Fruit fly (Drosophila melanogaster) whole organism, embryonic: ENCODE data around the gene Syx8.
A peak's percentile ranks its signal among the peaks of the same experiment; 100 is the strongest.

Experiments used
- C15 ChIP-seq: fragments of 200-800 bp; sonication (Bioruptor generic); IDR thresholded peaks from 3 replicates; pipeline ENCODE4 v1.3.6; 2022; ENCODE audit warnings: missing biosample characterization, missing genetic modification characterization
- CG1024 ChIP-seq: fragments of 200-800 bp; sonication (Bioruptor generic); IDR thresholded peaks from 2 replicates; pipeline ENCODE4 v1.3.6; 2022; ENCODE audit warnings: missing biosample characterization, missing genetic modification characterization
- CG11093 ChIP-seq: fragments of 200-800 bp; sonication (Bioruptor generic); IDR thresholded peaks from 3 replicates; pipeline ENCODE4 v1.3.6; 2022; ENCODE audit warnings: missing biosample characterization, missing genetic modification characterization
- CG11723 ChIP-seq: fragments of 200-800 bp; sonication (Bioruptor generic); optimal IDR thresholded peaks from 2 replicates; lab custom pipeline; 2017; ENCODE audit warnings: missing biosample characterization, mild to moderate bottlenecking, missing genetic modification characterization
- CG1233 ChIP-seq: fragments of 200-800 bp; sonication (Bioruptor generic); optimal IDR thresholded peaks from 4 replicates; lab custom pipeline; 2018; ENCODE audit warnings: missing biosample characterization, mild to moderate bottlenecking, missing genetic modification characterization
- CG12391 ChIP-seq: fragments of 200-800 bp; sonication (Bioruptor generic); optimal IDR thresholded peaks from 3 replicates; lab custom pipeline; 2018; ENCODE audit warnings: missing biosample characterization, mild to moderate bottlenecking, missing genetic modification characterization, moderate library complexity
- CG13296 ChIP-seq: fragments of 200-800 bp; sonication (Bioruptor generic); optimal IDR thresholded peaks from 3 replicates; lab custom pipeline; 2018; ENCODE audit warnings: missing biosample characterization, mild to moderate bottlenecking, missing genetic modification characterization
- CG13775 ChIP-seq: fragments of 200-800 bp; sonication (Bioruptor generic); optimal IDR thresholded peaks from 3 replicates; lab custom pipeline; 2017; ENCODE audit warnings: missing biosample characterization, mild to moderate bottlenecking, missing genetic modification characterization
- CG14965 ChIP-seq: fragments of 200-800 bp; sonication (Bioruptor generic); optimal IDR thresholded peaks from 2 replicates; lab custom pipeline; 2016; ENCODE audit warnings: missing biosample characterization, missing genetic modification characterization, borderline replicate concordance
- CG1603 ChIP-seq: fragments of 200-800 bp; sonication (Bioruptor generic); optimal IDR thresholded peaks from 2 replicates; lab custom pipeline; 2019; ENCODE audit warnings: missing biosample characterization, mild to moderate bottlenecking, missing genetic modification characterization, moderate library complexity
- CG17568 ChIP-seq: fragments of 200-800 bp; sonication (Bioruptor generic); optimal IDR thresholded peaks from 2 replicates; lab custom pipeline; 2018; ENCODE audit warnings: missing biosample characterization, mild to moderate bottlenecking, missing genetic modification characterization, moderate library complexity
- CG3065 ChIP-seq: fragments of 200-800 bp; sonication (Bioruptor generic); optimal IDR thresholded peaks from 2 replicates; lab custom pipeline; 2016; ENCODE audit warnings: missing biosample characterization, missing genetic modification characterization
- CG34376 ChIP-seq: fragments of 200-800 bp; sonication (Bioruptor generic); optimal IDR thresholded peaks from 2 replicates; lab custom pipeline; 2018; ENCODE audit warnings: missing biosample characterization, mild to moderate bottlenecking, missing genetic modification characterization
- CG3726 ChIP-seq: fragments of 200-800 bp; sonication (Bioruptor generic); IDR thresholded peaks from 3 replicates; pipeline ENCODE4, ENCODE4 v1.3.6; 2022; ENCODE audit warnings: missing biosample characterization, missing genetic modification characterization
- CG7372 ChIP-seq: fragments of 200-800 bp; sonication (Bioruptor generic); IDR thresholded peaks from 2 replicates; pipeline ENCODE4 v1.3.6; 2022; ENCODE audit warnings: missing biosample characterization, missing genetic modification characterization
- CG7745 ChIP-seq: fragments of 200-800 bp; sonication (Bioruptor generic); optimal IDR thresholded peaks from 2 replicates; lab custom pipeline; 2018; ENCODE audit warnings: missing biosample characterization, mild to moderate bottlenecking, missing genetic modification characterization, moderate library complexity
- CG7786 ChIP-seq: fragments of 200-800 bp; sonication (Bioruptor generic); optimal IDR thresholded peaks from 2 replicates; lab custom pipeline; 2016; ENCODE audit warnings: missing biosample characterization, missing genetic modification characterization
- CG7839 ChIP-seq: fragments of 200-800 bp; sonication (Bioruptor generic); optimal IDR thresholded peaks from 3 replicates; lab custom pipeline; 2018; ENCODE audit warnings: missing biosample characterization, mild to moderate bottlenecking, missing genetic modification characterization, moderate library complexity
- CG7928 ChIP-seq: fragments of 200-800 bp; sonication (Bioruptor generic); optimal IDR thresholded peaks from 2 replicates; lab custom pipeline; 2017; ENCODE audit warnings: missing biosample characterization, mild to moderate bottlenecking, missing genetic modification characterization
- CG7963 ChIP-seq: fragments of 200-800 bp; sonication (Bioruptor generic); IDR thresholded peaks from 3 replicates; pipeline ENCODE4 v1.3.6; 2022; ENCODE audit warnings: missing biosample characterization, missing genetic modification characterization; ENCODE audit not compliant: partially characterized antibody
- CG8281 ChIP-seq: fragments of 200-800 bp; sonication (Bioruptor generic); optimal IDR thresholded peaks from 2 replicates; lab custom pipeline; 2018; ENCODE audit warnings: missing biosample characterization, mild to moderate bottlenecking, missing genetic modification characterization, moderate library complexity
- CTCF ChIP-seq: fragments of 200-800 bp; sonication (Bioruptor generic); optimal IDR thresholded peaks from 2 replicates; lab custom pipeline; 2017; ENCODE audit warnings: missing biosample characterization, mild to moderate bottlenecking, missing genetic modification characterization, moderate library complexity
- Dp ChIP-seq: fragments of 200-800 bp; sonication (Bioruptor generic); optimal IDR thresholded peaks from 2 replicates; lab custom pipeline; 2018; ENCODE audit warnings: missing biosample characterization, mild to moderate bottlenecking, missing genetic modification characterization, moderate library complexity
- E2f1 ChIP-seq: fragments of 200-800 bp; sonication (Bioruptor generic); IDR thresholded peaks from 2 replicates; pipeline ENCODE4 v1.3.6; 2022; ENCODE audit warnings: missing biosample characterization, missing genetic modification characterization
- E2f2 ChIP-seq: fragments of 200-800 bp; sonication (Bioruptor generic); IDR thresholded peaks from 2 replicates; pipeline ENCODE4 v1.3.6; 2022; ENCODE audit warnings: missing biosample characterization, missing genetic modification characterization
- Hand ChIP-seq: fragments of 200-800 bp; sonication (Bioruptor generic); optimal IDR thresholded peaks from 2 replicates; lab custom pipeline; 2017; ENCODE audit warnings: mild to moderate bottlenecking, missing biosample characterization, missing genetic modification reagents, missing genetic modification characterization
- MESR4 ChIP-seq: fragments of 200-800 bp; sonication (Bioruptor generic); optimal IDR thresholded peaks from 2 replicates; lab custom pipeline; 2018; ENCODE audit warnings: missing biosample characterization, mild to moderate bottlenecking, missing genetic modification characterization, moderate library complexity
- NK7.1 ChIP-seq: fragments of 200-800 bp; sonication (Bioruptor generic); optimal IDR thresholded peaks from 3 replicates; lab custom pipeline; 2016; ENCODE audit warnings: missing biosample characterization, missing genetic modification characterization
- Nf-YA ChIP-seq: fragments of 200-800 bp; sonication (Bioruptor generic); IDR thresholded peaks from 2 replicates; pipeline ENCODE4 v1.3.6; 2022; ENCODE audit warnings: missing biosample characterization, missing genetic modification characterization
- Ssrp ChIP-seq: fragments of 200-800 bp; sonication (Bioruptor generic); optimal IDR thresholded peaks from 2 replicates; lab custom pipeline; 2018; ENCODE audit warnings: missing biosample characterization, mild to moderate bottlenecking, missing genetic modification characterization, moderate library complexity
- Taf1 ChIP-seq: fragments of 200-800 bp; sonication (Bioruptor generic); IDR thresholded peaks from 2 replicates; pipeline ENCODE4 v1.3.6; 2022; ENCODE audit warnings: missing biosample characterization, missing genetic modification characterization
- bbx ChIP-seq: fragments of 200-800 bp; sonication (Bioruptor generic); IDR thresholded peaks from 2 replicates; pipeline ENCODE4 v1.3.6; 2022; ENCODE audit warnings: missing biosample characterization, missing genetic modification characterization; ENCODE audit not compliant: partially characterized antibody
- caup ChIP-seq: fragments of 200-800 bp; sonication (Bioruptor generic); optimal IDR thresholded peaks from 3 replicates; lab custom pipeline; 2017; ENCODE audit warnings: missing biosample characterization, mild to moderate bottlenecking, missing genetic modification characterization, moderate library complexity; ENCODE audit not compliant: severe bottlenecking
- chif ChIP-seq, 2 experiments: fragments of 200-800 bp; sonication (Bioruptor generic); optimal IDR thresholded peaks; 3 replicates each; lab custom pipeline; 2016; ENCODE audit warnings: missing biosample characterization in 2 of 2, missing genetic modification characterization in 2 of 2
- en ChIP-seq: fragments of 200-800 bp; sonication (Bioruptor generic); optimal IDR thresholded peaks from 2 replicates; lab custom pipeline; 2016; ENCODE audit warnings: missing biosample characterization, missing genetic modification characterization
- gcm ChIP-seq: fragments of 200-800 bp; sonication (Bioruptor generic); optimal IDR thresholded peaks from 2 replicates; lab custom pipeline; 2019; ENCODE audit warnings: missing biosample characterization, mild to moderate bottlenecking, missing genetic modification characterization, moderate library complexity
- h ChIP-seq: fragments of >200 bp; optimal IDR thresholded peaks from 2 replicates; lab custom pipeline; 2017
- hth ChIP-seq: fragments of >200 bp; optimal IDR thresholded peaks from 2 replicates; lab custom pipeline; 2017; ENCODE audit warnings: inconsistent platforms
- lbe ChIP-seq: fragments of 200-800 bp; sonication (Bioruptor generic); optimal IDR thresholded peaks from 2 replicates; lab custom pipeline; 2016; ENCODE audit warnings: missing biosample characterization, mild to moderate bottlenecking, missing genetic modification characterization
- lov ChIP-seq, 2 experiments: fragments of 200-800 bp in 1 of 2; fragments of >200 bp in 1 of 2; sonication (Bioruptor generic) in 1 of 2; IDR thresholded peaks in 1 of 2; optimal IDR thresholded peaks in 1 of 2; 2 replicates in 1 of 2; 3 replicates in 1 of 2; pipeline versions ENCODE4 v1.3.6 to Lab custom; 2017 to 2022; ENCODE audit warnings: missing biosample characterization in 1 of 2, missing genetic modification characterization in 1 of 2
- nerfin-1 ChIP-seq: fragments of 200-800 bp; sonication (Bioruptor generic); optimal IDR thresholded peaks from 3 replicates; lab custom pipeline; 2019; ENCODE audit warnings: missing biosample characterization, mild to moderate bottlenecking, missing genetic modification characterization, moderate library complexity
- pho ChIP-seq: fragments of 200-800 bp; sonication (Bioruptor generic); optimal IDR thresholded peaks from 2 replicates; lab custom pipeline; 2016; ENCODE audit warnings: missing biosample characterization, missing genetic modification characterization
- pzg ChIP-seq: fragments of 200-800 bp; sonication (Bioruptor generic); optimal IDR thresholded peaks from 3 replicates; lab custom pipeline; 2018; ENCODE audit warnings: missing biosample characterization, mild to moderate bottlenecking, missing genetic modification characterization, moderate library complexity
- ranshi ChIP-seq: fragments of 200-800 bp; sonication (Bioruptor generic); IDR thresholded peaks from 2 replicates; pipeline ENCODE4 v1.3.6; 2022; ENCODE audit warnings: missing biosample characterization, missing genetic modification characterization
- rib ChIP-seq: fragments of 200-800 bp; sonication (Bioruptor generic); IDR thresholded peaks from 2 replicates; pipeline ENCODE4 v1.3.6; 2022; ENCODE audit warnings: missing biosample characterization, missing genetic modification characterization
- row ChIP-seq: fragments of 200-800 bp; sonication (Bioruptor generic); IDR thresholded peaks from 3 replicates; pipeline ENCODE4 v1.3.6; 2022; ENCODE audit warnings: missing biosample characterization, missing genetic modification characterization
- scrt ChIP-seq: fragments of 200-800 bp; sonication (Bioruptor generic); optimal IDR thresholded peaks from 2 replicates; lab custom pipeline; 2018; ENCODE audit warnings: missing biosample characterization, mild to moderate bottlenecking, missing genetic modification characterization, moderate library complexity
- sisA ChIP-seq: fragments of 200-800 bp; sonication (Bioruptor generic); IDR thresholded peaks from 2 replicates; pipeline ENCODE4 v1.3.6; 2022; ENCODE audit warnings: missing biosample characterization, missing genetic modification characterization
- tna ChIP-seq: fragments of 200-800 bp; sonication (Bioruptor generic); IDR thresholded peaks from 2 replicates; pipeline ENCODE4 v1.3.6; 2022; ENCODE audit warnings: missing biosample characterization, missing genetic modification characterization; ENCODE audit not compliant: partially characterized antibody
- trem ChIP-seq: fragments of 200-800 bp; optimal IDR thresholded peaks from 3 replicates; lab custom pipeline; 2019; ENCODE audit warnings: missing biosample characterization, mild to moderate bottlenecking, missing genetic modification characterization, moderate library complexity
- usp ChIP-seq: fragments of >200 bp; optimal IDR thresholded peaks from 2 replicates; lab custom pipeline; 2017; ENCODE audit warnings: missing biosample characterization, missing genetic modification characterization
- zfh2 ChIP-seq: fragments of 200-800 bp; sonication (Bioruptor generic); optimal IDR thresholded peaks from 2 replicates; lab custom pipeline; 2016; ENCODE audit warnings: missing biosample characterization, missing genetic modification characterization

Syx8 gene

dm6 chr3L:16612972-16613371, 26.1 kb upstream of the Syx8 start (continued):
- TF ChIP-seq C15 (GFP tag; lab: Robert Waterston, UW) (no peak), NK7.1 (GFP tag; lab: Kevin White, UChicago) (no peak), E2f1 (GFP tag; lab: Robert Waterston, UW) (no peak), pho (GFP tag; lab: Kevin White, UChicago) (no peak), CG7839 (tag; lab: Kevin White, UChicago) (no peak), CG7745 (no peak), zfh2 (GFP tag; lab: Kevin White, UChicago) (peak; percentile 27), CG7786 (GFP tag; lab: Kevin White, UChicago) (no peak), Hand (GFP tag; lab: Kevin White, UChicago) (no peak), bbx (GFP tag; lab: Robert Waterston, UW) (no peak), CG13296 (GFP tag; lab: Kevin White, UChicago) (no peak), E2f2 (GFP tag; lab: Robert Waterston, UW) (no peak), CG12391 (no peak), sisA (GFP tag; lab: Robert Waterston, UW) (no peak), CG3065 (GFP tag; lab: Kevin White, UChicago) (no peak), CG17568 (no peak), Taf1 (no peak), CG7963 (GFP tag; lab: Robert Waterston, UW) (no peak), h (no peak), MESR4 (GFP tag; lab: Kevin White, UChicago) (no peak), ranshi (GFP tag; lab: Robert Waterston, UW) (no peak), usp (GFP tag; lab: Kevin White, UChicago) (no peak), CG13775 (GFP tag; lab: Kevin White, UChicago) (peak; percentile 6), row (peak; percentile 34; the same call in 2 of the 3 replicates), CG8281 (tag; lab: Kevin White, UChicago) (no peak), gcm (GFP tag; lab: Kevin White, UChicago) (no peak), Dp (no peak), CG11723 (GFP tag; lab: Kevin White, UChicago) (no peak), en (no peak), tna (GFP tag; lab: Robert Waterston, UW) (no peak), pzg (GFP tag; lab: Kevin White, UChicago) (peak; percentile 25), rib (GFP tag; lab: Robert Waterston, UW) (peak; percentile 65), nerfin-1 (tag; lab: Kevin White, UChicago) (no peak), lbe (no peak), CG14965 (GFP tag; lab: Kevin White, UChicago) (no peak), lov (optimal IDR thresholded peaks at IDR 0.05; lab: Kevin White, UChicago) (no peak), lov (GFP tag; IDR thresholded peaks at IDR 0.05; lab: Robert Waterston, UW) (no peak), Nf-YA (GFP tag; lab: Robert Waterston, UW) (no peak), caup (no peak), trem (no peak), CTCF (no peak), scrt (GFP tag; lab: Kevin White, UChicago) (no peak), CG1233 (GFP tag; lab: Kevin White, UChicago) (no peak), CG1603 (tag; lab: Kevin White, UChicago) (no peak), CG34376 (GFP tag; lab: Kevin White, UChicago) (peak; percentile 27), CG3726 (GFP tag; lab: Robert Waterston, UW) (no peak), chif (GFP tag; optimal IDR thresholded peaks at IDR 0.05; lab: Kevin White, UChicago) (no peak), CG1024 (no peak), CG7372 (GFP tag; lab: Robert Waterston, UW) (no peak), CG7928 (GFP tag; lab: Kevin White, UChicago) (peak; percentile 88), hth (lab: Kevin White, UChicago) (no peak), CG11093 (GFP tag; lab: Robert Waterston, UW) (no peak), Ssrp (no peak)
